Fruit fly (Drosophila melanogaster): ENCODE results near the gene Lim3.
A peak's percentile ranks its signal among the peaks of the same experiment; 100 is the strongest.

Gene Lim3

DNA sequence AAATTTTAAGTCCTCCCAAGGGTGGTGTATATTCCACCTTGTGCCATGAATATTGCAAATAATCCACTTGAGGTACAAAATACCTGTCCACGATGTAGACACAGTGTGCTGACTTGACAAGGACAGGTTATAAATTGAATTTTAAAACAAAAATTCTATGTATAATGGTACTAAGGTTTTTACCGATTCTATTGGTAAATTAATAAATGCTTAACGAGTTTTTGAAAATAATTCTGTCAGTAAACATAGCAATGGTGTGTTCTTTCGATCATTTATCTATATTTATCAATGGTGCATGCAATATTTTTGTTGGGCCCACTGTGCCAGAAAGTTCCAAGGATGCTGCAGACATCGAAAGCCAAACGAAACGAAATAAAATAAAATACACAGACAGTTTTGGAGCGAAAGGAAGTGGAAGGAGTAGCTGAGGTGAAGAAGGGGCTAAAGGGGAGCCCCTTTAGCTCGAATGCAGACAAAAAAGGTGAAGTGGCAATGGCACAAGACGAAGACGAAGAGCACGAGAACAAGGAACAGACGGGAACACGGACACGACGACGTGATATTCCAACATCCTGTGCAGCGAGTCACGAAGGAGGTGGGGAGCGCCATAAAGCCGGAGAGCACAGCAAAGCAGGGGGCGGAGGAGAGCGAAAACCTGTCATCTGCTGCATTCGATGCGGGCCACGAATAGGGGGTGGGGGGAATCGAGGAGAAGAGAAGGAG, 27.9 kb upstream of the Lim3 start:
- peak; percentile 89 for TF ChIP-seq D1 (tag; optimal IDR thresholded peaks at IDR 0.05)
- peak; percentile 92 for TF ChIP-seq EcR (GFP tag; optimal IDR thresholded peaks at IDR 0.05)
- no peak for TF ChIP-seq fd96Ca (GFP tag; IDR thresholded peaks at IDR 0.05)
- peak; percentile 62 for TF ChIP-seq CG8301 (tag; optimal IDR thresholded peaks at IDR 0.05)
- TF ChIP-seq rn (GFP tag; IDR thresholded peaks at IDR 0.05) = 0 out of 2 replicates have a peak, but pooled peaks have one; percentile 10
- TF ChIP-seq Ets98B (GFP tag; IDR thresholded peaks at IDR 0.05) = no peak
- peak; percentile 92 for TF ChIP-seq CG17806 (tag; optimal IDR thresholded peaks at IDR 0.05)
- TF ChIP-seq CG13204 (GFP tag; optimal IDR thresholded peaks at IDR 0.05) = no peak
- peak; percentile 81 for TF ChIP-seq CG15710 (tag; optimal IDR thresholded peaks at IDR 0.05)
- peak; percentile 91 for TF ChIP-seq CG9948 (tag; optimal IDR thresholded peaks at IDR 0.05)
- TF ChIP-seq gl (tag; optimal IDR thresholded peaks at IDR 0.05) = peak; percentile 52
- TF ChIP-seq CG8159 (tag; optimal IDR thresholded peaks at IDR 0.05) = peak; percentile 93
- no peak for TF ChIP-seq CG32121 (GFP tag; IDR thresholded peaks at IDR 0.05)
- TF ChIP-seq CG12605 (GFP tag; IDR thresholded peaks at IDR 0.05) = no peak
- peak; percentile 88 for TF ChIP-seq CG34367 (tag; optimal IDR thresholded peaks at IDR 0.05)
- peak; percentile 76 for TF ChIP-seq Pif1A (GFP tag; optimal IDR thresholded peaks at IDR 0.05)
- TF ChIP-seq Pif1B (GFP tag; optimal IDR thresholded peaks at IDR 0.05) = peak; percentile 74
- TF ChIP-seq CG10348 (GFP tag; IDR thresholded peaks at IDR 0.05) = no peak
- TF ChIP-seq Snoo (tag; optimal IDR thresholded peaks at IDR 0.05) = peak; percentile 80
- TF ChIP-seq CG4496 (GFP tag; IDR thresholded peaks at IDR 0.05) = 0 out of 3 replicates have a peak, but pooled peaks have one; percentile 47
- TF ChIP-seq CG14655 (GFP tag; optimal IDR thresholded peaks at IDR 0.05) = peak; percentile 78

DNA sequence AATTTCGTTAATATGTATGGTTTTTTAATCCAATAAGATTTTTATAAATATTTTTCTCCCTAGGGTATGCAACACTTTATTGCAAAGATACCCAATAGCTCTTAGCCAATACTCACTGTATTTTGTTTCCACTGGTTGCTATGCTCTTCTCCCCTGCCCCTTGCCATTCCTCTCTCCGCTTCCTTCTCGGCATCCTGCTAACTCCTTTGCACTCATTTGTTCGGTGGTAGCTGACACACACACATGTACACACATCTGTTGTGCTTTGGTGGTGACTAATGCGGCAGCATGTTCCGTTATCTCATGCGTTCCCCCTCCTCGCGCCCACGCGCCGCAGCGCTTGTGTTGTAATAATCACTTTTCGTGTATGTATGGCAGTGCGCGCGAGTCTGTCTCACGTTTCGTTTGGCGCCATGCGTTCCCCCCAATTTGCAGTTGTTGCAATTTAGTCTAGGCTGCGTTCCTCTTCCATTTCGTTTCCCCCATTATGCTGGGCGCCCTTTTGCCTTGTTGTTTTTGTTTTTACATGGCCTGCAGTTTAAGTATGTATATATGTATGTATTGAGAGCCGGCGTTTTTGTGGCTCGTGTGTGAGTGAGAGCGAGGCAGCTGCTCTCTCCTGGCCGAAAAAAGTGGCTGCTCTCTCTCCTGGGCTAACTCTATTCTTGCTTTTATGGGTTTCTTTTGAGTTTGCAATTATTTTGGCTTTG, 26.7 kb upstream of the Lim3 start, which contains the start of gene Polr1D:
Gene Polr1D, minus strand, starts transcription at position 420 of the 710 bp plus-strand sequence.
- no peak for TF ChIP-seq gl (tag; optimal IDR thresholded peaks at IDR 0.05)
- TF ChIP-seq CG17806 (tag; optimal IDR thresholded peaks at IDR 0.05) = no peak
- TF ChIP-seq Snoo (tag; optimal IDR thresholded peaks at IDR 0.05) = no peak
- TF ChIP-seq CG8159 (tag; optimal IDR thresholded peaks at IDR 0.05) = peak; percentile 62
- no peak; the same call in 1 of the 2 replicates for TF ChIP-seq CG32121 (GFP tag; IDR thresholded peaks at IDR 0.05)
- peak; percentile 84 for TF ChIP-seq CG13204 (GFP tag; optimal IDR thresholded peaks at IDR 0.05)
- TF ChIP-seq CG14655 (GFP tag; optimal IDR thresholded peaks at IDR 0.05) = no peak
- TF ChIP-seq CG15710 (tag; optimal IDR thresholded peaks at IDR 0.05) = peak; percentile 41
- TF ChIP-seq EcR (GFP tag; optimal IDR thresholded peaks at IDR 0.05) = peak; percentile 94
- peak; percentile 43; the same call in 2 of the 3 replicates for TF ChIP-seq CG4496 (GFP tag; IDR thresholded peaks at IDR 0.05)
- peak; percentile 17 for TF ChIP-seq CG34367 (tag; optimal IDR thresholded peaks at IDR 0.05)
- peak; percentile 4 for TF ChIP-seq Pif1A (GFP tag; optimal IDR thresholded peaks at IDR 0.05)
- TF ChIP-seq Ets98B (GFP tag; IDR thresholded peaks at IDR 0.05) = peak; percentile 40
- TF ChIP-seq fd96Ca (GFP tag; IDR thresholded peaks at IDR 0.05) = peak; percentile 23; the same call in 1 of the 3 replicates
- no peak for TF ChIP-seq D1 (tag; optimal IDR thresholded peaks at IDR 0.05)
- TF ChIP-seq CG8301 (tag; optimal IDR thresholded peaks at IDR 0.05) = peak; percentile 31
- peak; percentile 14 for TF ChIP-seq CG9948 (tag; optimal IDR thresholded peaks at IDR 0.05)
- peak; percentile 45; the same call in 1 of the 2 replicates for TF ChIP-seq CG12605 (GFP tag; IDR thresholded peaks at IDR 0.05)
- no peak for TF ChIP-seq Pif1B (GFP tag; optimal IDR thresholded peaks at IDR 0.05)
- TF ChIP-seq rn (GFP tag; IDR thresholded peaks at IDR 0.05) = no peak
- no peak for TF ChIP-seq CG10348 (GFP tag; IDR thresholded peaks at IDR 0.05)

DNA sequence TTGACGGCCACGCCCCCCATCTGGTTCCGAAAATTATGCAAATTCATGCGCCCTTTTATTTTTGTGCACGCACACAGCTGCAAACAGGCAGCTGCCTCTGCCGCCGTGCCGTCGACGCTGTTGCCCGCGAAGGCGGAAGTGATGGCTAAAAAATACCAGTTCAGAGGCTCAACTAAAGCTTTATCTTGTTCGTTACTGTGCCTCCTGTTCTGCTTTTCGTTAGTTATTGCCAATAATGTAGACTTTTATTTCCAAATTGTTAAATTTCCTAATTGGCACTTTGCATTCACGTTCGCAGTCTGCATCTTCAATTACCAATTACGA, 26.1 kb upstream of the Lim3 start:
- TF ChIP-seq CG9948 (tag; optimal IDR thresholded peaks at IDR 0.05) (no peak), CG15710 (tag; optimal IDR thresholded peaks at IDR 0.05) (no peak), rn (GFP tag; IDR thresholded peaks at IDR 0.05) (no peak), CG13204 (GFP tag; optimal IDR thresholded peaks at IDR 0.05) (no peak), CG10348 (GFP tag; IDR thresholded peaks at IDR 0.05) (no peak), CG12605 (GFP tag; IDR thresholded peaks at IDR 0.05) (no peak), CG8301 (tag; optimal IDR thresholded peaks at IDR 0.05) (no peak), CG34367 (tag; optimal IDR thresholded peaks at IDR 0.05) (no peak), Snoo (tag; optimal IDR thresholded peaks at IDR 0.05) (no peak), EcR (GFP tag; optimal IDR thresholded peaks at IDR 0.05) (no peak), Pif1A (GFP tag; optimal IDR thresholded peaks at IDR 0.05) (no peak)

DNA sequence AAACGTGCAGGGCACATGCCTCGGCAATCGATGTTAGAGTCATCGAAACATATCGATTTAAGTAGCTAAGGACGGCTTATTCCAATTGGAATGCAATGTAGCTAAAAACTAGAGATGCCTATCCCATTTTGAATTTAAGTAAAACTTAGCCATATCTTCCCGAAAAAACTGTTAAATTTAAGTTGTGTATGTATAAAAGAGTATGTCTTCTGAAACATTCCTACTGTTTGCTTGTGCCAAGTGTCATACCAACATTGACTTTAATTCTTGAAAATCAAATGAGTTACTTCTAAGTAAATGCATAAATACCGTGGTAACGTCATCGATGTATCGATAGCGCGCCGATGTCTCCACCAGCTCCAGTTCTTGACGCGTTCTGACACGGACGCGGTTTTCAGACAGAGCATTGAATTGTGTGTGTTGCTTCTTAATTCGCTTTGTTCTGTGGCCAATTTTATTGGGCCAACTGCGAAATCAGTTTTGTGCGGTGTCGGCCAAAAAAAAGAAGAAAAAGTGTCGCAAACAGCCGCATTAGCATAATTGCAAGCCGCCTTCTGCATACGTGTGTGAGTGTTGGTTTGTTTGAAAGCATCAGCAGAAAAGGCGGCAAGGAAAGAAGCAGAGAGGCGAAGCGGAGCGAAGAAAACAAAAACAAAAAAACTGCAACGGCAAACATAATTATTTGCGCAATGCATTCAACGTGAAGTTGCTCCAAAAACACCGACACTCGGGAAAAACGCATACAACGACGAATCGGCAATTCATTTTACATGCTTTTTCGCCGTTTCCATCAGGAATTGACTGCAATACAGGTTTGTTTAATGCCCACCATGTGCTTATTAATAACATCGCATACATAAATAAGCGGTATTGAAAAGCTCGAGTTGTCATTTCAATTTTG, 25.5 kb upstream of the Lim3 start, which contains the start of gene brat:
Gene brat, plus strand, starts transcription at position 352 of the 901 bp plus-strand sequence.
- TF ChIP-seq CG8159 (tag; optimal IDR thresholded peaks at IDR 0.05) (peak; percentile 10), Pif1B (GFP tag; optimal IDR thresholded peaks at IDR 0.05) (no peak), CG15710 (tag; optimal IDR thresholded peaks at IDR 0.05) (peak; percentile 37), CG8301 (tag; optimal IDR thresholded peaks at IDR 0.05) (peak; percentile 16), CG4496 (GFP tag; IDR thresholded peaks at IDR 0.05) (0 out of 3 replicates have a peak, but pooled peaks have one; percentile 35), rn (GFP tag; IDR thresholded peaks at IDR 0.05) (no peak)

All from whole organism, pupa.